Fruit fly (Drosophila melanogaster) Kc167 (cell line): ENCODE measurements around the gene CG12010.

Experiments used
- insv ChIP-seq: fragments of >200 bp; optimal IDR thresholded peaks from 3 replicates; lab custom pipeline; 2018; ENCODE audit warnings: missing external identifiers
- ttk ChIP-seq: sonication (Bioruptor generic); optimal IDR thresholded peaks from 2 replicates; lab custom pipeline; 2017; ENCODE audit warnings: missing external identifiers

DNA sequence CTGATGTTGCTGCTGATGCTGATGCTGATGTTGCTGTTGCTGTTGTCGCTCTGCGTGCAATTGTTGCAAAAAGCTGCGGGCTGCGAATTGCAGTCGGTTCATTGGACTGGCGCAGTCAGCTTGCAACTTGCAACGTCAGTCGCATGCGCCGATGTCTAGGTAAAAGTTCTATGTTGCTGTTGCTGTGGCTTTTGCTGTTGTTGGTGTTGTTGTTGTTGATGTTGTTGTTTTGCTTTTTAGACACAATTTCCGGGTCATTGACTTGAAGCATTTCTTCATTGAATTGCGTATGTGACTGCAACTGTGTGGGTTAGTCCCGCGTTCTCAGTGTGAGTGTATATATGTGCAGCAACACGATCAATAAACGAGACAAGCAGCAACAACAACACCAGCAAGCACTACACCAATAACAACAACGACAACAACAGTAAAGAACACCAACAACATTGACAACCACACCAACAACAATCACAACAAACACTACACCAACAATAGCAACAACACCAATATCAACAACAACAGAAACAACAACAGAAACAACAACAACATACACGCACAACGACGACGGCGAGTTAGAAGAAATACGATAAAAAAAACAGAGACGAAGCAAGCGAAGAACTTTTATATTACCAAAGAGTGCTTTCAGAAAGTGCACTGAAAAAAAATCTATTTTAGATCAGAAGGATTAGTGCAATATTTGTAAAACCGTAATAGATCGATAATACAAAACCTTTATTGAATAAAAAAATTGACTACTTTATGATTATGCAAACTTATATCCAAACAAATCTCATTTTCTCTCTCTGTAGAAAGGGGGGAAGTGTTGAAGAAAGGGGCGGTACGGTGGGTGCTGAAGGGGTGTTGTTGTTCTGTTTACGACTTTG lies 20.1 kb downstream of the CG12010 start:
- TF ChIP-seq ttk (lab: Kevin White, UChicago), result no peak
- TF ChIP-seq insv (lab: Kevin White, UChicago), result no peak
